7 worm cellular contexts compared by ENCODE assay signal in genomic region chrX:1445696-1446095, ce11.
TF ChIP-seq lines count a peak whose summit lies in the region.

No protein-coding gene starts in this region.

TF ChIP-seq in whole organism, L1 larva, 84 proteins besides CTCF, POLR2A, EP300 and RAD21 (continues in another document):
- TF ChIP-seq dsc-1 (tag; optimal IDR thresholded peaks at IDR 0.05; lab: Kevin White, UChicago) (no peak), F16B12.6 (tag; optimal IDR thresholded peaks at IDR 0.05; lab: Kevin White, UChicago) (no peak), tbx-2 (tag; optimal IDR thresholded peaks at IDR 0.05; lab: Kevin White, UChicago) (peak; percentile 16), fos-1 (tag; optimal IDR thresholded peaks at IDR 0.05; lab: Kevin White, UChicago) (no peak), nhr-90 (tag; optimal IDR thresholded peaks at IDR 0.05; lab: Kevin White, UChicago; ENCODE audit: poor library complexity) (peak; percentile 9), mab-9 (GFP tag; IDR thresholded peaks at IDR 0.05; lab: Robert Waterston, UW) (no peak), nhr-76 (tag; optimal IDR thresholded peaks at IDR 0.05; lab: Kevin White, UChicago) (no peak), nhr-85 (tag; lab: Kevin White, UChicago) (peak; percentile 75), tlp-1 (tag; optimal IDR thresholded peaks at IDR 0.05; lab: Kevin White, UChicago) (no peak), efl-1 (optimal IDR thresholded peaks at IDR 0.05; lab: Kevin White, UChicago) (no peak), efl-1 (GFP tag; optimal IDR thresholded peaks at IDR 0.05 in 1 of 2; lab: Kevin White, UChicago) (no peak), snu-23 (GFP tag; optimal IDR thresholded peaks at IDR 0.05; lab: Kevin White, UChicago) (peak; percentile 12), irx-1 (tag; optimal IDR thresholded peaks at IDR 0.05; lab: Kevin White, UChicago) (peak; percentile 14), aly-2 (tag; optimal IDR thresholded peaks at IDR 0.05; lab: Kevin White, UChicago) (no peak)

TF ChIP-seq in whole organism, L2 larva, 48 proteins besides CTCF, POLR2A, EP300 and RAD21 (continues in another document):
- TF ChIP-seq blmp-1 (tag; optimal IDR thresholded peaks at IDR 0.05; lab: Kevin White, UChicago; ENCODE audit: insufficient read depth) (no peak), lsy-2 (tag; optimal IDR thresholded peaks at IDR 0.05; lab: Kevin White, UChicago) (peak in 1 of 2 experiments; percentile 47), fos-1 (tag; optimal IDR thresholded peaks at IDR 0.05; lab: Kevin White, UChicago) (no peak), mbf-1 (tag; optimal IDR thresholded peaks at IDR 0.05; lab: Kevin White, UChicago) (no peak), ceh-16 (tag; optimal IDR thresholded peaks at IDR 0.05; lab: Kevin White, UChicago) (peak; percentile 8), sma-3 (GFP tag; optimal IDR thresholded peaks at IDR 0.05; lab: Kevin White, UChicago) (peak; percentile 16), C34F6.9 (tag; optimal IDR thresholded peaks at IDR 0.05; lab: Kevin White, UChicago) (no peak), nhr-77 (tag; optimal IDR thresholded peaks at IDR 0.05; lab: Kevin White, UChicago) (no peak), zag-1 (tag; optimal IDR thresholded peaks at IDR 0.05; lab: Kevin White, UChicago) (no peak), F13H6.1 (tag; optimal IDR thresholded peaks at IDR 0.05; lab: Kevin White, UChicago) (peak; percentile 4), unc-62 (GFP tag; optimal IDR thresholded peaks at IDR 0.05; lab: Kevin White, UChicago) (no peak), sma-9 (GFP tag; optimal IDR thresholded peaks at IDR 0.05; lab: Kevin White, UChicago) (peak; percentile 43), sma-9 (tag; optimal IDR thresholded peaks at IDR 0.05; lab: Kevin White, UChicago) (no peak)

TF ChIP-seq in whole organism, L3 larva, 47 proteins besides CTCF, POLR2A, EP300 and RAD21:
- TF ChIP-seq nhr-25 (tag; optimal IDR thresholded peaks at IDR 0.05; lab: Kevin White, UChicago): peak; percentile 11
- no peak for TF ChIP-seq daf-12 (tag; optimal IDR thresholded peaks at IDR 0.05; lab: Kevin White, UChicago)
- peak; percentile 33 for TF ChIP-seq elt-2 (tag; optimal IDR thresholded peaks at IDR 0.05; lab: Kevin White, UChicago)
- TF ChIP-seq nhr-23 (tag; optimal IDR thresholded peaks at IDR 0.05; lab: Kevin White, UChicago): peak; percentile 33
- no peak for TF ChIP-seq ztf-4 (tag; optimal IDR thresholded peaks at IDR 0.05; lab: Kevin White, UChicago)
- TF ChIP-seq lsy-12 (tag; optimal IDR thresholded peaks at IDR 0.05; lab: Kevin White, UChicago): peak; percentile 34
- peak; percentile 89 for TF ChIP-seq ama-1 (optimal IDR thresholded peaks at IDR 0.05; lab: Kevin White, UChicago)
- no peak for TF ChIP-seq snpc-4 (tag; optimal IDR thresholded peaks at IDR 0.05; lab: Kevin White, UChicago)
- peak; percentile 16 for TF ChIP-seq nhr-43 (tag; optimal IDR thresholded peaks at IDR 0.05; lab: Kevin White, UChicago; ENCODE audit: poor library complexity, severe bottlenecking)

TF ChIP-seq in whole organism, L4 larva, 104 proteins besides CTCF, POLR2A, EP300 and RAD21 (continues in another document):
- TF ChIP-seq mxl-2 (GFP tag; conservative IDR thresholded peaks at IDR 0.05; lab: Robert Waterston, UW): no peak
- no peak for TF ChIP-seq nhr-25 (tag; optimal IDR thresholded peaks at IDR 0.05; lab: Kevin White, UChicago; ENCODE audit: borderline replicate concordance, insufficient read depth)
- no peak for TF ChIP-seq unc-62 (GFP tag; optimal IDR thresholded peaks at IDR 0.05 in 1 of 2; lab: Kevin White, UChicago)
- TF ChIP-seq unc-62 (tag; optimal IDR thresholded peaks at IDR 0.05; lab: Kevin White, UChicago): no peak
- peak; percentile 19 for TF ChIP-seq zip-2 (tag; optimal IDR thresholded peaks at IDR 0.05; lab: Kevin White, UChicago)
- no peak for TF ChIP-seq fos-1 (tag; optimal IDR thresholded peaks at IDR 0.05; lab: Kevin White, UChicago)
- TF ChIP-seq nhr-102 (tag; optimal IDR thresholded peaks at IDR 0.05; lab: Kevin White, UChicago): no peak
- TF ChIP-seq ceh-32 (tag; optimal IDR thresholded peaks at IDR 0.05; lab: Kevin White, UChicago; ENCODE audit: poor library complexity): no peak
- TF ChIP-seq daf-19 (GFP tag; conservative IDR thresholded peaks at IDR 0.05; lab: Robert Waterston, UW): no peak
- TF ChIP-seq snpc-1.2 (GFP tag; IDR thresholded peaks at IDR 0.05; lab: Robert Waterston, UW): no peak
- TF ChIP-seq nhr-42 (GFP tag; IDR thresholded peaks at IDR 0.05; lab: Robert Waterston, UW): peak; percentile 39; the same call in 1 of the 2 replicates
- no peak for TF ChIP-seq mdt-29 (GFP tag; IDR thresholded peaks at IDR 0.05; lab: Robert Waterston, UW)
- no peak for TF ChIP-seq T20F7.1 (GFP tag; optimal IDR thresholded peaks at IDR 0.05; lab: Kevin White, UChicago)
- no peak for TF ChIP-seq ZK337.2 (GFP tag; IDR thresholded peaks at IDR 0.05; lab: Robert Waterston, UW)
- TF ChIP-seq F44E2.7 (GFP tag; IDR thresholded peaks at IDR 0.05; lab: Robert Waterston, UW): no peak

TF ChIP-seq in whole organism, late embryonic, 69 proteins besides CTCF, POLR2A, EP300 and RAD21:
- TF ChIP-seq madf-2 (tag; optimal IDR thresholded peaks at IDR 0.05; lab: Kevin White, UChicago) (no peak), ama-1 (optimal IDR thresholded peaks at IDR 0.05; lab: Kevin White, UChicago) (peak; percentile 2)

TF ChIP-seq in whole organism, mixed stage, embryonic, 35 proteins besides CTCF, POLR2A, EP300 and RAD21:
- TF ChIP-seq ceh-83 (GFP tag; optimal IDR thresholded peaks at IDR 0.05; lab: Kevin White, UChicago) (no peak), sptf-1 (tag; optimal IDR thresholded peaks at IDR 0.05; lab: Kevin White, UChicago) (peak; percentile 57), ztf-11 (tag; optimal IDR thresholded peaks at IDR 0.05; lab: Kevin White, UChicago) (no peak)

TF ChIP-seq in whole organism, young adult, 124 proteins besides CTCF, POLR2A, EP300 and RAD21:
- peak; percentile 25 for TF ChIP-seq madf-10 (tag; optimal IDR thresholded peaks at IDR 0.05; lab: Kevin White, UChicago)
- TF ChIP-seq repo-1 (tag; optimal IDR thresholded peaks at IDR 0.05; lab: Kevin White, UChicago): peak; percentile 17
- TF ChIP-seq lin-40 (tag; optimal IDR thresholded peaks at IDR 0.05; lab: Kevin White, UChicago): peak; percentile 22
- 0 out of 2 replicates have a peak, but pooled peaks have one; percentile 11 for TF ChIP-seq lag-1 (GFP tag; IDR thresholded peaks at IDR 0.05; lab: Robert Waterston, UW)
- peak; percentile 33 for TF ChIP-seq tlf-1 (GFP tag; optimal IDR thresholded peaks at IDR 0.05; lab: Kevin White, UChicago)
- no peak for TF ChIP-seq hrde-1 (tag; optimal IDR thresholded peaks at IDR 0.05; lab: Kevin White, UChicago; ENCODE audit: borderline replicate concordance)
- peak; percentile 36; the same call in 1 of the 2 replicates for TF ChIP-seq B0336.3 (GFP tag; IDR thresholded peaks at IDR 0.05; lab: Robert Waterston, UW)
- peak; percentile 31; the same call in 1 of the 2 replicates for TF ChIP-seq pbrm-1 (GFP tag; IDR thresholded peaks at IDR 0.05; lab: Robert Waterston, UW)
- peak; percentile 25; the same call in 1 of the 2 replicates for TF ChIP-seq hmg-1.2 (GFP tag; IDR thresholded peaks at IDR 0.05; lab: Robert Waterston, UW)
- peak; percentile 44 for TF ChIP-seq ZK185.1 (tag; optimal IDR thresholded peaks at IDR 0.05; lab: Kevin White, UChicago; ENCODE audit: poor library complexity, severe bottlenecking)
- TF ChIP-seq lin-54 (GFP tag; optimal IDR thresholded peaks at IDR 0.05; lab: Kevin White, UChicago): peak; percentile 13
- TF ChIP-seq dox-1 (GFP tag; IDR thresholded peaks at IDR 0.05; lab: Robert Waterston, UW): 0 out of 2 replicates have a peak, but pooled peaks have one; percentile 16
- TF ChIP-seq F33H1.4 (GFP tag; IDR thresholded peaks at IDR 0.05; lab: Robert Waterston, UW): no peak
- TF ChIP-seq Y56A3A.18 (GFP tag; IDR thresholded peaks at IDR 0.05; lab: Robert Waterston, UW): no peak
- TF ChIP-seq ceh-40 (GFP tag; IDR thresholded peaks at IDR 0.05; lab: Robert Waterston, UW): no peak
- 0 out of 2 replicates have a peak, but pooled peaks have one; percentile 36 for TF ChIP-seq hmg-20 (GFP tag; IDR thresholded peaks at IDR 0.05; lab: Robert Waterston, UW)
- no peak for TF ChIP-seq cebp-2 (GFP tag; IDR thresholded peaks at IDR 0.05; lab: Robert Waterston, UW)
- peak; percentile 62; the same call in 1 of the 2 replicates for TF ChIP-seq nfyb-1 (GFP tag; IDR thresholded peaks at IDR 0.05; lab: Robert Waterston, UW)
- no peak for TF ChIP-seq F57C9.4 (tag; optimal IDR thresholded peaks at IDR 0.05; lab: Kevin White, UChicago)
- TF ChIP-seq ama-1 (optimal IDR thresholded peaks at IDR 0.05; lab: Kevin White, UChicago): peak; percentile 76
- TF ChIP-seq ama-1 (GFP tag; optimal IDR thresholded peaks at IDR 0.05; lab: Kevin White, UChicago): no peak
- no peak for TF ChIP-seq F22D6.2 (tag; optimal IDR thresholded peaks at IDR 0.05; lab: Kevin White, UChicago)
- no peak for TF ChIP-seq nfya-2 (GFP tag; IDR thresholded peaks at IDR 0.05; lab: Robert Waterston, UW)
- TF ChIP-seq K11D2.4 (GFP tag; IDR thresholded peaks at IDR 0.05; lab: Robert Waterston, UW): peak; percentile 26; the same call in 1 of the 2 replicates
